Worm (Caenorhabditis elegans) whole organism, late embryonic: ENCODE results near the gene F55G1.7.

Source experiments
- C38D4.7 ChIP-seq: fragments of 200-800 bp; sonication (Bioruptor generic); optimal IDR thresholded peaks from 2 replicates; lab custom pipeline; 2018; ENCODE audit warnings: mild to moderate bottlenecking, missing genetic modification characterization, moderate library complexity, missing compliant biosample characterization
- F13H6.1 ChIP-seq: sonication (generic microtip); optimal IDR thresholded peaks from 2 replicates; lab custom pipeline; 2016; ENCODE audit warnings: missing genetic modification characterization, missing compliant biosample characterization
- K02D7.2 ChIP-seq: sonication (generic microtip); optimal IDR thresholded peaks from 2 replicates; lab custom pipeline; 2017; ENCODE audit warnings: mild to moderate bottlenecking, missing genetic modification characterization, missing compliant biosample characterization
- T23F11.4 ChIP-seq: fragments of 200-800 bp; sonication (Bioruptor generic); optimal IDR thresholded peaks from 2 replicates; lab custom pipeline; 2018; ENCODE audit warnings: mild to moderate bottlenecking, missing genetic modification characterization, missing compliant biosample characterization
- Y22D7AL.16 ChIP-seq: sonication (generic microtip); optimal IDR thresholded peaks from 2 replicates; lab custom pipeline; 2016; ENCODE audit warnings: missing genetic modification characterization, missing compliant biosample characterization
- ahr-1 ChIP-seq: sonication (generic microtip); optimal IDR thresholded peaks from 2 replicates; lab custom pipeline; 2016; ENCODE audit warnings: missing genetic modification characterization, missing compliant biosample characterization
- ceh-14 ChIP-seq: sonication (generic microtip); optimal IDR thresholded peaks from 2 replicates; lab custom pipeline; 2016; ENCODE audit warnings: missing genotype, missing genetic modification characterization, missing compliant biosample characterization
- ceh-18 ChIP-seq: sonication (generic microtip); optimal IDR thresholded peaks from 2 replicates; lab custom pipeline; 2016; ENCODE audit warnings: missing genetic modification characterization, missing compliant biosample characterization
- ceh-19 ChIP-seq: fragments of 200-800 bp; sonication (Bioruptor generic); optimal IDR thresholded peaks from 2 replicates; lab custom pipeline; 2018; ENCODE audit warnings: mild to moderate bottlenecking, missing genetic modification characterization, missing compliant biosample characterization
- ceh-2 ChIP-seq: sonication (generic microtip); optimal IDR thresholded peaks from 2 replicates; lab custom pipeline; 2016; ENCODE audit warnings: missing genotype, missing genetic modification characterization, missing compliant biosample characterization
- ceh-22 ChIP-seq: sonication (generic microtip); optimal IDR thresholded peaks from 2 replicates; lab custom pipeline; 2017; ENCODE audit warnings: missing biosample characterization, missing genetic modification characterization
- ceh-30 ChIP-seq: fragments of 150-350 bp; optimal IDR thresholded peaks from 2 replicates; lab custom pipeline; 2014; ENCODE audit warnings: missing biosample characterization, missing genetic modification characterization
- ceh-31 ChIP-seq: sonication (generic microtip); optimal IDR thresholded peaks from 2 replicates; lab custom pipeline; 2016; ENCODE audit warnings: missing genetic modification characterization, missing compliant biosample characterization
- ceh-48 ChIP-seq: sonication (generic microtip); optimal IDR thresholded peaks from 2 replicates; lab custom pipeline; 2016; ENCODE audit warnings: missing genetic modification characterization, inconsistent platforms, missing compliant biosample characterization
- elt-4 ChIP-seq: sonication (generic microtip); optimal IDR thresholded peaks from 2 replicates; lab custom pipeline; 2016; ENCODE audit warnings: missing genetic modification characterization, missing compliant biosample characterization
- ets-4 ChIP-seq: sonication (generic microtip); optimal IDR thresholded peaks from 2 replicates; lab custom pipeline; 2016; ENCODE audit warnings: missing genetic modification characterization, missing compliant biosample characterization
- eyg-1 ChIP-seq: sonication (generic microtip); optimal IDR thresholded peaks from 2 replicates; lab custom pipeline; 2016; ENCODE audit warnings: missing genotype, missing genetic modification characterization, missing compliant biosample characterization
- fax-1 ChIP-seq: sonication (generic microtip); optimal IDR thresholded peaks from 2 replicates; lab custom pipeline; 2016; ENCODE audit warnings: missing genotype, missing genetic modification characterization, missing compliant biosample characterization
- fkh-6 ChIP-seq: sonication (generic microtip); optimal IDR thresholded peaks from 2 replicates; lab custom pipeline; 2016; ENCODE audit warnings: missing genetic modification characterization, missing compliant biosample characterization
- gmeb-2 ChIP-seq: sonication (generic microtip); optimal IDR thresholded peaks from 2 replicates; lab custom pipeline; 2016; ENCODE audit warnings: missing genetic modification characterization, inconsistent platforms, missing compliant biosample characterization
- hlh-13 ChIP-seq: fragments of 200-800 bp; sonication (Bioruptor generic); optimal IDR thresholded peaks from 2 replicates; lab custom pipeline; 2018; ENCODE audit warnings: mild to moderate bottlenecking, missing genetic modification characterization, missing compliant biosample characterization
- hlh-6 ChIP-seq: sonication (generic microtip); optimal IDR thresholded peaks from 2 replicates; lab custom pipeline; 2016; ENCODE audit warnings: missing genotype, missing genetic modification characterization, missing compliant biosample characterization
- hlh-8 ChIP-seq: sonication (generic microtip); optimal IDR thresholded peaks from 2 replicates; lab custom pipeline; 2016; ENCODE audit warnings: missing genotype, missing genetic modification characterization, missing compliant biosample characterization
- lin-11 ChIP-seq: fragments of 200-800 bp; sonication (Bioruptor generic); optimal IDR thresholded peaks from 2 replicates; lab custom pipeline; 2018; ENCODE audit warnings: mild to moderate bottlenecking, missing genetic modification characterization, missing compliant biosample characterization
- madf-2 ChIP-seq: sonication (generic microtip); optimal IDR thresholded peaks from 2 replicates; lab custom pipeline; 2017; ENCODE audit warnings: missing genetic modification characterization, missing compliant biosample characterization
- mec-3 ChIP-seq: sonication (generic microtip); optimal IDR thresholded peaks from 2 replicates; lab custom pipeline; 2016; ENCODE audit warnings: borderline replicate concordance, missing genetic modification characterization, missing compliant biosample characterization
- nhr-11 ChIP-seq: fragments of 150-350 bp; optimal IDR thresholded peaks from 2 replicates; lab custom pipeline; 2014; ENCODE audit warnings: missing biosample characterization, missing genetic modification characterization
- nhr-232 ChIP-seq: sonication (generic microtip); optimal IDR thresholded peaks from 2 replicates; lab custom pipeline; 2016; ENCODE audit warnings: missing genetic modification characterization, missing compliant biosample characterization
- pag-3 ChIP-seq: sonication (generic microtip); optimal IDR thresholded peaks from 2 replicates; lab custom pipeline; 2016; ENCODE audit warnings: missing compliant biosample characterization, missing genetic modification characterization, borderline replicate concordance
- pat-9 ChIP-seq: fragments of 200-800 bp; sonication (Bioruptor generic); optimal IDR thresholded peaks from 2 replicates; lab custom pipeline; 2018; ENCODE audit warnings: mild to moderate bottlenecking, missing genetic modification characterization, moderate library complexity, missing compliant biosample characterization
- pax-1 ChIP-seq: fragments of 150-350 bp; optimal IDR thresholded peaks from 2 replicates; lab custom pipeline; 2014; ENCODE audit warnings: missing biosample characterization, missing genetic modification characterization
- pha-2 ChIP-seq: sonication (generic microtip); optimal IDR thresholded peaks from 2 replicates; lab custom pipeline; 2017; ENCODE audit warnings: mild to moderate bottlenecking, missing genetic modification characterization, missing compliant biosample characterization
- pros-1 ChIP-seq: fragments of 150-350 bp; optimal IDR thresholded peaks from 2 replicates; lab custom pipeline; 2014; ENCODE audit warnings: missing biosample characterization, missing genetic modification reagents, missing genetic modification characterization
- ref-2 ChIP-seq: sonication (generic microtip); optimal IDR thresholded peaks from 2 replicates; lab custom pipeline; 2016; ENCODE audit warnings: missing genetic modification characterization, missing compliant biosample characterization
- sdc-2 ChIP-seq: sonication (generic microtip); optimal IDR thresholded peaks from 2 replicates; lab custom pipeline; 2016; ENCODE audit warnings: missing genotype, missing genetic modification characterization, missing compliant biosample characterization
- syd-9 ChIP-seq: sonication (generic microtip); optimal IDR thresholded peaks from 2 replicates; lab custom pipeline; 2016; ENCODE audit warnings: mild to moderate bottlenecking, missing genetic modification characterization, moderate library complexity, missing compliant biosample characterization
- ttx-3 ChIP-seq: sonication (generic microtip); optimal IDR thresholded peaks from 2 replicates; lab custom pipeline; 2016; ENCODE audit warnings: missing genetic modification reagents, missing genetic modification characterization, missing compliant biosample characterization
- unc-3 ChIP-seq, 2 experiments: fragments of 200-800 bp in 1 of 2; sonication (Bioruptor generic) in 1 of 2; sonication (generic microtip) in 1 of 2; conservative IDR thresholded peaks in 1 of 2; optimal IDR thresholded peaks in 1 of 2; 2 replicates each; pipeline versions ENCODE4 v1.3.6 to Lab custom; 2016 to 2022; ENCODE audit warnings: missing compliant biosample characterization in 2 of 2, missing genetic modification characterization in 2 of 2, missing genetic modification reagents in 1 of 2
- unc-55 ChIP-seq: sonication (generic microtip); optimal IDR thresholded peaks from 2 replicates; lab custom pipeline; 2017; ENCODE audit warnings: missing biosample characterization, missing genetic modification reagents, missing genetic modification characterization

Gene F55G1.7

DNA sequence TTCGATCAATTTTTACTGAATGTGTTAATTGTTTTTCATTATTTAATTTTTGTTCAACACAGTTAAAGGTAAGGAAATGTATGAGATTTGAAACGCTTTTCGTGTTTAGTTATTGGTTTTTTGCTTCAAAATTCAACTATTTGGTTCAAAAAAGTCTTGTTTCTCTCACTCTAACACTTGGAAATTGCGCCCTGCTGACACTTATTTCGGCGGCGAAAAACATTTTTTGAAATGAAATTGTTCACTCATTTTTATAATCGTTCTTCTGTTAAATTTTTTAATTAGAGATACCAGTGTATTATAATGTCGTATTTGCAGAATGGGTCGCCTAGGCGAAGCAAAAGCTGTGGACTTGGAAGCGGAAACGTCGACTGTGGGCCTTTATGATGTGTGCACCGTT is 8.5 kb upstream of the F55G1.7 start, which contains the start of gene rod-1:
TSS of gene rod-1 (plus strand) at position 319 of the 400 bp plus-strand sequence.
- TF ChIP-seq pat-9 (tag; lab: Kevin White, UChicago) (no peak), F13H6.1 (no peak), ceh-30 (tag; lab: Kevin White, UChicago) (no peak), pax-1 (no peak), K02D7.2 (tag; lab: Kevin White, UChicago) (no peak), pha-2 (no peak), lin-11 (no peak)

- TF ChIP-seq Y22D7AL.16 (tag; lab: Kevin White, UChicago) (no peak), C38D4.7 (GFP tag; lab: Kevin White, UChicago) (no peak), ceh-19 (no peak), syd-9 (tag; lab: Kevin White, UChicago) (no peak), ref-2 (tag; lab: Kevin White, UChicago) (no peak), madf-2 (tag; lab: Kevin White, UChicago) (no peak), nhr-11 (tag; lab: Kevin White, UChicago) (no peak), F13H6.1 (no peak), nhr-232 (tag; lab: Kevin White, UChicago) (no peak), ceh-31 (tag; lab: Kevin White, UChicago) (no peak)
- TF ChIP-seq, all 69 proteins: peak for 0
These were observed 8.1 kb upstream of the F55G1.7 start for ce11 chrIV:7477697-7478096.

ce11 chrIV:7477197-7477596 is 7.6 kb upstream of the F55G1.7 start, which contains the start of gene pycr-4:
TSS of gene pycr-4 (minus strand) at chrIV:7477297.
- TF ChIP-seq pros-1 (tag; lab: Kevin White, UChicago): no peak
- TF ChIP-seq elt-4 (tag; lab: Kevin White, UChicago): no peak
- TF ChIP-seq ceh-48 (tag; lab: Kevin White, UChicago): no peak
- no peak for TF ChIP-seq pag-3 (tag; lab: Kevin White, UChicago)
- no peak for TF ChIP-seq unc-3 (GFP tag; conservative IDR thresholded peaks at IDR 0.05; lab: Robert Waterston, UW)
- TF ChIP-seq unc-3 (tag; optimal IDR thresholded peaks at IDR 0.05; lab: Kevin White, UChicago): no peak
- TF ChIP-seq unc-55 (GFP tag; lab: Kevin White, UChicago): no peak
- TF ChIP-seq ceh-14 (tag; lab: Kevin White, UChicago): no peak
- no peak for TF ChIP-seq T23F11.4
- no peak for TF ChIP-seq pax-1
- no peak for TF ChIP-seq sdc-2 (tag; lab: Kevin White, UChicago)
- no peak for TF ChIP-seq ttx-3 (tag; lab: Kevin White, UChicago)
- no peak for TF ChIP-seq hlh-13 (GFP tag; lab: Kevin White, UChicago)
- no peak for TF ChIP-seq fkh-6 (tag; lab: Kevin White, UChicago)
- no peak for TF ChIP-seq ahr-1 (tag; lab: Kevin White, UChicago)
- no peak for TF ChIP-seq F13H6.1
- no peak for TF ChIP-seq ceh-18
- TF ChIP-seq hlh-6 (tag; lab: Kevin White, UChicago): no peak
- TF ChIP-seq ceh-2 (tag; lab: Kevin White, UChicago): no peak
- no peak for TF ChIP-seq gmeb-2 (tag; lab: Kevin White, UChicago)
- no peak for TF ChIP-seq hlh-8 (tag; lab: Kevin White, UChicago)

ce11 chrIV:7474826-7475225 is 5.2 kb upstream of the F55G1.7 start, which contains the start of gene slc-25A18.2:
TSS of gene slc-25A18.2 (plus strand) at chrIV:7475041.
- TF ChIP-seq unc-55 (GFP tag; lab: Kevin White, UChicago) (no peak), lin-11 (no peak), mec-3 (tag; lab: Kevin White, UChicago) (no peak), ceh-22 (tag; lab: Kevin White, UChicago) (no peak), eyg-1 (tag; lab: Kevin White, UChicago) (no peak), fax-1 (tag; lab: Kevin White, UChicago) (no peak), ets-4 (no peak), pag-3 (tag; lab: Kevin White, UChicago) (no peak)
